Worm (Caenorhabditis elegans) whole organism, L1 larva: Measurements from ENCODE around the gene M163.9.

Experiments
- C04F5.9 ChIP-seq: sonication (generic microtip); optimal IDR thresholded peaks from 2 replicates; lab custom pipeline; 2016; ENCODE audit warnings: missing genetic modification characterization, missing compliant biosample characterization
- C34B4.2 ChIP-seq: sonication (generic microtip); optimal IDR thresholded peaks from 2 replicates; lab custom pipeline; 2017; ENCODE audit warnings: mild to moderate bottlenecking, missing genetic modification characterization, missing compliant biosample characterization
- Y116A8C.19 ChIP-seq: sonication (generic microtip); optimal IDR thresholded peaks from 2 replicates; lab custom pipeline; 2016; ENCODE audit warnings: missing compliant biosample characterization, missing genetic modification characterization, borderline replicate concordance
- aly-2 ChIP-seq: fragments of 150-350 bp; optimal IDR thresholded peaks from 2 replicates; lab custom pipeline; 2014; ENCODE audit warnings: missing biosample characterization, missing genetic modification characterization
- ama-1 ChIP-seq: fragments of 150-350 bp; optimal IDR thresholded peaks from 2 replicates; lab custom pipeline; 2014
- blmp-1 ChIP-seq: fragments of 150-350 bp; optimal IDR thresholded peaks from 2 replicates; lab custom pipeline; 2014; ENCODE audit warnings: missing biosample characterization, missing genetic modification characterization
- ceh-63 ChIP-seq: fragments of 200-800 bp; sonication (Bioruptor generic); optimal IDR thresholded peaks from 2 replicates; lab custom pipeline; 2018; ENCODE audit warnings: mild to moderate bottlenecking, missing genetic modification characterization, missing compliant biosample characterization
- ceh-8 ChIP-seq: fragments of 200-800 bp; sonication (Bioruptor generic); optimal IDR thresholded peaks from 2 replicates; lab custom pipeline; 2018; ENCODE audit warnings: mild to moderate bottlenecking, missing genetic modification characterization, moderate library complexity, missing compliant biosample characterization
- dpl-1 ChIP-seq, 3 experiments: fragments of 150-350 bp in 2 of 3; sonication (generic microtip) in 1 of 3; optimal IDR thresholded peaks; 2 replicates each; lab custom pipeline; 2014 to 2017; ENCODE audit warnings: missing biosample characterization in 3 of 3, missing genetic modification characterization in 3 of 3, missing genetic modification reagents in 3 of 3
- efl-1 ChIP-seq, 4 experiments: fragments of 150-350 bp; optimal IDR thresholded peaks in 3 of 4; peaks in 1 of 4; 1 replicate in 1 of 4; 2 replicates in 3 of 4; lab custom pipeline; 2014; ENCODE audit warnings: missing biosample characterization in 2 of 4, missing genetic modification characterization in 2 of 4, missing genetic modification reagents in 2 of 4
- efl-3 ChIP-seq: fragments of 200-800 bp; sonication (Bioruptor generic); optimal IDR thresholded peaks from 2 replicates; lab custom pipeline; 2018; ENCODE audit warnings: mild to moderate bottlenecking, missing genetic modification characterization, missing compliant biosample characterization
- ets-5 ChIP-seq: fragments of 200-800 bp; sonication (Bioruptor generic); IDR thresholded peaks from 2 replicates; pipeline ENCODE4 v1.3.6; 2022; ENCODE audit warnings: missing genetic modification characterization, missing compliant biosample characterization
- fos-1 ChIP-seq: fragments of 150-350 bp; optimal IDR thresholded peaks from 2 replicates; lab custom pipeline; 2014; ENCODE audit warnings: missing biosample characterization, missing genetic modification characterization
- grh-1 ChIP-seq: fragments of 200-800 bp; sonication (Bioruptor generic); IDR thresholded peaks from 2 replicates; pipeline ENCODE4 v1.3.6; 2022; ENCODE audit warnings: missing genetic modification reagents, missing genetic modification characterization, missing compliant biosample characterization
- hlh-4 ChIP-seq: sonication (generic microtip); optimal IDR thresholded peaks from 2 replicates; lab custom pipeline; 2016; ENCODE audit warnings: mild to moderate bottlenecking, missing genetic modification characterization, missing compliant biosample characterization
- irx-1 ChIP-seq: sonication (generic microtip); optimal IDR thresholded peaks from 2 replicates; lab custom pipeline; 2016; ENCODE audit warnings: missing genetic modification characterization, missing compliant biosample characterization
- lin-13 ChIP-seq: fragments of 150-350 bp; optimal IDR thresholded peaks from 2 replicates; lab custom pipeline; 2014; ENCODE audit warnings: missing biosample characterization, missing genetic modification reagents, missing genetic modification characterization
- lin-14 ChIP-seq: fragments of 200-800 bp; sonication (Bioruptor generic); optimal IDR thresholded peaks from 2 replicates; lab custom pipeline; 2018; ENCODE audit warnings: mild to moderate bottlenecking, missing genetic modification characterization, moderate library complexity, missing compliant biosample characterization
- lin-35 ChIP-seq, 2 experiments: fragments of 150-350 bp; optimal IDR thresholded peaks; 2 replicates each; lab custom pipeline; 2014; ENCODE audit warnings: missing biosample characterization in 2 of 2, missing genetic modification characterization in 2 of 2, missing genetic modification reagents in 2 of 2
- lin-39 ChIP-seq: fragments of 150-350 bp; optimal IDR thresholded peaks from 2 replicates; lab custom pipeline; 2014; ENCODE audit warnings: missing biosample characterization, missing genetic modification reagents, missing genetic modification characterization
- mep-1 ChIP-seq: fragments of 150-350 bp; optimal IDR thresholded peaks from 2 replicates; lab custom pipeline; 2014; ENCODE audit warnings: missing biosample characterization, missing genetic modification characterization
- nhr-11 ChIP-seq: fragments of 150-350 bp; optimal IDR thresholded peaks from 2 replicates; lab custom pipeline; 2014; ENCODE audit warnings: missing biosample characterization, missing genetic modification characterization
- nhr-12 ChIP-seq: sonication (generic microtip); optimal IDR thresholded peaks from 2 replicates; lab custom pipeline; 2017; ENCODE audit warnings: missing biosample characterization, missing genetic modification characterization
- nhr-19 ChIP-seq: fragments of 200-800 bp; sonication (Bioruptor generic); conservative IDR thresholded peaks from 2 replicates; pipeline ENCODE4 v1.3.6; 2022; ENCODE audit warnings: missing genetic modification characterization, missing compliant biosample characterization
- nhr-20 ChIP-seq: sonication (generic microtip); optimal IDR thresholded peaks from 2 replicates; lab custom pipeline; 2016; ENCODE audit warnings: mild to moderate bottlenecking, missing genetic modification characterization, missing compliant biosample characterization
- nhr-237 ChIP-seq: fragments of 150-350 bp; optimal IDR thresholded peaks from 2 replicates; lab custom pipeline; 2014; ENCODE audit warnings: missing biosample characterization, missing genetic modification characterization
- nhr-71 ChIP-seq: sonication (generic microtip); optimal IDR thresholded peaks from 2 replicates; lab custom pipeline; 2016; ENCODE audit warnings: mild to moderate bottlenecking, missing genetic modification characterization, moderate library complexity, missing compliant biosample characterization
- nhr-76 ChIP-seq: sonication (generic microtip); optimal IDR thresholded peaks from 2 replicates; lab custom pipeline; 2017; ENCODE audit warnings: missing biosample characterization, missing genetic modification characterization
- nhr-84 ChIP-seq: sonication (generic microtip); optimal IDR thresholded peaks from 2 replicates; lab custom pipeline; 2017; ENCODE audit warnings: missing biosample characterization, missing genetic modification characterization
- nhr-85 ChIP-seq: sonication (generic microtip); peaks from one replicate; lab custom pipeline; 2016; ENCODE audit warnings: missing genetic modification characterization, inconsistent platforms, missing compliant biosample characterization
- nhr-90 ChIP-seq: sonication (generic microtip); optimal IDR thresholded peaks from 2 replicates; lab custom pipeline; 2016; ENCODE audit warnings: mild to moderate bottlenecking, missing genetic modification characterization, missing compliant biosample characterization; ENCODE audit not compliant: poor library complexity
- pag-3 ChIP-seq: sonication (generic microtip); optimal IDR thresholded peaks from 2 replicates; lab custom pipeline; 2017; ENCODE audit warnings: missing genetic modification characterization, mild to moderate bottlenecking, missing compliant biosample characterization, antibody characterized with exemption, borderline replicate concordance; ENCODE audit not compliant: insufficient read depth
- pax-3 ChIP-seq: fragments of 200-800 bp; sonication (Bioruptor generic); optimal IDR thresholded peaks from 2 replicates; lab custom pipeline; 2018; ENCODE audit warnings: mild to moderate bottlenecking, missing genetic modification characterization, moderate library complexity, missing compliant biosample characterization
- pqm-1 ChIP-seq: sonication (generic microtip); optimal IDR thresholded peaks from 3 replicates; lab custom pipeline; 2017; ENCODE audit warnings: missing biosample characterization, missing genetic modification characterization
- snpc-4 ChIP-seq: fragments of 150-350 bp; optimal IDR thresholded peaks from 2 replicates; lab custom pipeline; 2014; ENCODE audit warnings: missing biosample characterization, missing genetic modification characterization
- sox-4 ChIP-seq: sonication (generic microtip); optimal IDR thresholded peaks from 2 replicates; lab custom pipeline; 2016; ENCODE audit warnings: missing genetic modification characterization, missing compliant biosample characterization
- sup-37 ChIP-seq: fragments of 200-800 bp; sonication (Bioruptor generic); optimal IDR thresholded peaks from 2 replicates; lab custom pipeline; 2018; ENCODE audit warnings: mild to moderate bottlenecking, missing genetic modification characterization, missing compliant biosample characterization
- swsn-7 ChIP-seq: sonication (generic microtip); optimal IDR thresholded peaks from 2 replicates; lab custom pipeline; 2016; ENCODE audit warnings: missing genetic modification characterization, missing compliant biosample characterization
- tbx-2 ChIP-seq: sonication (generic microtip); optimal IDR thresholded peaks from 2 replicates; lab custom pipeline; 2016; ENCODE audit warnings: missing genetic modification characterization, missing compliant biosample characterization
- unc-62 ChIP-seq: fragments of 150-350 bp; optimal IDR thresholded peaks from 2 replicates; lab custom pipeline; 2014; ENCODE audit warnings: missing biosample characterization, missing genetic modification reagents, missing genetic modification characterization
- unc-86 ChIP-seq: sonication (generic microtip); optimal IDR thresholded peaks from 2 replicates; lab custom pipeline; 2016; ENCODE audit warnings: missing genetic modification characterization, missing compliant biosample characterization

Gene M163.9

DNA sequence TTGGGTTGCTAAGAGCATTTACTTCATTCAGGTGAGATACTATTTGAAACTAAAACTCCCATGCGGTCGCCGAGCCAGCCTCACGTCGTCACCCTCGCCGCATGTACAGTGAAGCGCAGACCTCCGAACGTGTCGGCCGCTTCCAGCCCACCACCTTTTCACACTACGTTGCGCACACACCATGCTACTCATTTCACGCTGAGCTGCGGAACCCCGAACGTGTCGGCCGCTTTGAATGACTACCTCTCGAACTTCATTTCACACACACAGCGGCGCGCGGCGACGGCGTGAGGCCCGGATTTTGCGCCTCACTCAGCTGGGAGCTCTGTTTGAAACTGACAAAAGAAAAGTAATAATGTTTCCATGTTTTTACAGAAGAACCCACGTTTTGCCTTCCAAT lies 12.3 kb downstream of the M163.9 start:
- TF ChIP-seq snpc-4 (tag; lab: Kevin White, UChicago) (peak; percentile 77), nhr-84 (no peak), pax-3 (tag; lab: Kevin White, UChicago) (no peak), irx-1 (tag; lab: Kevin White, UChicago) (no peak)
- TF ChIP-seq, all 84 proteins: peak for 1

DNA sequence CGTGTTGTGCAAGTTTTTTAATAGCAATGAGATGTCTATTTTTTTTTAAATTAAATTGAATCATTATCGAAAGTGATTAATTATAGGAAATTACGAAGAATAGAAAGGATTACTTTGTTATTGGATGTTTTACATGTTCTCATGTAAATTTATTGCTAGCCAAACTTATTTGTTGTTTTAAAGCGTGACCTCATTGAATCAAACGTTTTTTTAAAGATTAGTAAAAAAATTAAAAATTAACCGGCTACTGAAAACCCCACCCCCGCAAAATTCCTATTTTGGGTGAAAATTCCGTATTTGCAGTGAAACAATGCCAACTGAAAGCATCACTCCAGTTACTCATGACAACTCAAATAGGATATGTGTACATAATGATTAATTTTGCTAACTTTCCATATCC lies 15.4 kb downstream of the M163.9 start, which contains the start of gene M163.8:
M163.8 (plus strand) TSS at position 301 of the 400 bp plus-strand sequence.
- TF ChIP-seq nhr-85 (tag; lab: Kevin White, UChicago), result peak; percentile 21
- no peak for TF ChIP-seq ceh-63 (GFP tag; lab: Kevin White, UChicago)

DNA sequence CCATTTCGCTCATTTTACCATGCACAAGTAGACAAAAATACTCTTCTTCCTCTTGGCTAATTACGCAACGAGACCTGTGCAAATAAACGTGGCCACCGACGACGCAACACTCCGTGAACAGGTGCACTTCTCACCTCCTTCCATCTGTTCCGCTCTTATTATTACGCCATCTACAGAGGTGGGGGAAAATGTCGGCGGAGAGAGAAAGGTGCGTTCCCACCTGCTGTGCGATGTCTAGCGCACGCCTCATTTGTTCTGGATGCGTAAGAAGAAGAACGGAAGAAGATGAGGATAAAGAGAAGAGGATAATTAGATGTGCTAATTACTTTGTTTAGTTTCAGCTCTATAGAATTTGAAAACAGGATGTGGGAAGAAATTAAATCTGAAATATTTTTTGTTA lies 17.1 kb downstream of the M163.9 start:
- peak; percentile 16 for TF ChIP-seq blmp-1
- TF ChIP-seq Y116A8C.19 (tag; lab: Kevin White, UChicago), result no peak
- no peak for TF ChIP-seq hlh-4

DNA sequence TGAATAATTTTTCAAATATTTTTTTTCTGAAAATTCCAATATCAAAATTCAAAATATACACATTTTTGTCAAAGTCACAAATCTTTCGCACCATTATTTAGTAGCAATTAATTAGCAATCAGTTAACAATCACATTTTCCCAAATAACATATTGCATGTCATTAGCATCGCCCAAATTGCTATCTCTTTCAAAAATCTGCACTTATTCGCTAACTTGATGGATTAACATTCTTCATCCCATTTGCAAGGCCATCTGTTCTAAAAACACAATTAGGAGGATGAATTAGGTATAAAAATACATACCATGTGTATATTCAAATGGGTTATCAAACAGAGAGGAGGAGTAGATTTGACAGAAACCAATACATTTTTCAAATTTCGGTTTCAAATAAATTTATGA lies 17.9 kb downstream of the M163.9 start:
- TF ChIP-seq lin-39 (tag; lab: Kevin White, UChicago), result peak; percentile 61
- TF ChIP-seq ama-1, result no peak
- TF ChIP-seq pag-3 (tag; lab: Kevin White, UChicago), result no peak
- peak; percentile 30 for TF ChIP-seq mep-1 (tag; lab: Kevin White, UChicago)
- peak; percentile 89 for TF ChIP-seq nhr-85 (tag; lab: Kevin White, UChicago)
- peak; percentile 51 for TF ChIP-seq irx-1 (tag; lab: Kevin White, UChicago)
- TF ChIP-seq nhr-71 (tag; lab: Kevin White, UChicago), result peak; percentile 31
- peak; percentile 34 for TF ChIP-seq lin-14 (GFP tag; lab: Kevin White, UChicago)
- TF ChIP-seq efl-3 (GFP tag; lab: Kevin White, UChicago), result peak; percentile 46
- no peak for TF ChIP-seq nhr-20 (tag; lab: Kevin White, UChicago)
- TF ChIP-seq fos-1 (tag; lab: Kevin White, UChicago), result no peak
- TF ChIP-seq tbx-2 (tag; lab: Kevin White, UChicago), result peak; percentile 2

DNA sequence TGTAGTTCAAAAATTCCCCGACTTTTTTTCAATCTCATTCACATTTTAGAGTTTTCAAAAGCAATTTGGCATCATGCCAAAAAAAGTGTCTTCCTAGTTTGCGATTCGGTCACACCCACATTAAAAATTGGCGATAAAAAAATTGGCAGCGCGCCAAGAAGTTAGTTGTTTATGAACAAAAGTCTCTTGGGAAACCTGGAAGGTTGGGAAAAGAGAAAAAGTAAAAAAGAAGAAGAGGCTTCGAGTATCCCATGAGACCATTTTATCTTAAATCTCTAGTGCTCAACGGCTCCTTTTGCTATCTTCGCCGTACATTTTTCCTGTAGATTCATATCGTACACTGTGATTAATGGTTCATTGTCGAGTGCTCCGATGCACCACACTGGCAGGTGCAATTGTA lies 18.4 kb downstream of the M163.9 start:
- no peak for TF ChIP-seq nhr-237 (tag; lab: Kevin White, UChicago)

DNA sequence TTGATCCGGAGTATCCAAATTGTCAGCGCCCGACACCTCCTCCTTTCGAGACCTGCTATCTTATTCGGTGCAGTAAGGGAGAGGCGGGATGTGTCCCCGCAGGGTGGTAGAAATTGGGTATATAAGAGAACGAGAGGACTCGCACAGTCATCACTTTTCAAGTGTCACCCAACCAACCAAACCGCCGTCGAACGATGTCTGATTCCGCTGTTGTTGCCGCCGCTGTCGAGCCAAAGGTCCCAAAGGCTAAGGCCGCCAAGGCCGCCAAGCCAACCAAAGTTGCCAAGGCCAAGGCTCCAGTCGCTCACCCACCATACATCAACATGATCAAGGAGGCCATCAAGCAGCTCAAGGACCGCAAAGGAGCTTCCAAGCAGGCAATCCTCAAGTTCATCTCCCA lies 20.6 kb downstream of the M163.9 start, which contains the start of gene his-24:
his-24 (plus strand) TSS at position 150 of the 400 bp plus-strand sequence.
- TF ChIP-seq pqm-1 (tag; lab: Kevin White, UChicago) (no peak), blmp-1 (peak; percentile 5), C34B4.2 (tag; lab: Kevin White, UChicago) (no peak), lin-13 (GFP tag; lab: Kevin White, UChicago) (peak; percentile 52), nhr-19 (GFP tag; lab: Robert Waterston, UW) (peak; percentile 75), lin-35 (GFP tag; optimal IDR thresholded peaks at IDR 0.05; lab: Kevin White, UChicago) (peak; percentile 39 to 73), tbx-2 (tag; lab: Kevin White, UChicago) (peak; percentile 72), nhr-12 (no peak), efl-3 (GFP tag; lab: Kevin White, UChicago) (peak; percentile 39), nhr-237 (tag; lab: Kevin White, UChicago) (no peak), C04F5.9 (tag; lab: Kevin White, UChicago) (peak; percentile 33), fos-1 (tag; lab: Kevin White, UChicago) (peak; percentile 12), nhr-11 (tag; lab: Kevin White, UChicago) (no peak), swsn-7 (tag; lab: Kevin White, UChicago) (peak; percentile 97), nhr-76 (tag; lab: Kevin White, UChicago) (no peak), sup-37 (GFP tag; lab: Kevin White, UChicago) (peak; percentile 43), ama-1 (peak; percentile 74), sox-4 (tag; lab: Kevin White, UChicago) (no peak), mep-1 (tag; lab: Kevin White, UChicago) (peak; percentile 35), aly-2 (tag; lab: Kevin White, UChicago) (no peak), dpl-1 (GFP tag; optimal IDR thresholded peaks at IDR 0.05; lab: Kevin White, UChicago) (peak in 2 of 3 experiments; percentile 27 to 49), nhr-90 (tag; lab: Kevin White, UChicago) (peak; percentile 62), hlh-4 (no peak), ets-5 (GFP tag; lab: Robert Waterston, UW) (no peak), ceh-8 (peak; percentile 52), unc-86 (tag; lab: Kevin White, UChicago) (peak; percentile 51), efl-1 (optimal IDR thresholded peaks at IDR 0.05; lab: Kevin White, UChicago) (peak; percentile 46 to 48), efl-1 (GFP tag; optimal IDR thresholded peaks at IDR 0.05 in 1 of 2; lab: Kevin White, UChicago) (peak in 1 of 2 experiments; percentile 53), grh-1 (GFP tag; lab: Robert Waterston, UW) (peak; percentile 68), unc-62 (GFP tag; lab: Kevin White, UChicago) (no peak)
